Worm (Caenorhabditis elegans) whole organism, early embryonic: ENCODE data around the gene T22G5.1.

Experiments
- aly-1 ChIP-seq: sonication (generic microtip); optimal IDR thresholded peaks from 2 replicates; lab custom pipeline; 2016; ENCODE audit warnings: missing genetic modification characterization, missing compliant biosample characterization
- ama-1 ChIP-seq: fragments of 150-350 bp; optimal IDR thresholded peaks from 2 replicates; lab custom pipeline; 2014
- ceh-13 ChIP-seq: fragments of 200-800 bp; sonication (Bioruptor generic); optimal IDR thresholded peaks from 2 replicates; lab custom pipeline; 2018; ENCODE audit warnings: mild to moderate bottlenecking, missing genetic modification characterization, missing compliant biosample characterization
- ets-7 ChIP-seq: sonication (generic microtip); optimal IDR thresholded peaks from 2 replicates; lab custom pipeline; 2016; ENCODE audit warnings: missing genotype, missing genetic modification characterization, missing compliant biosample characterization
- tbx-37 ChIP-seq: fragments of 200-800 bp; sonication (Bioruptor generic); conservative IDR thresholded peaks from 2 replicates; pipeline ENCODE4 v1.3.6; 2022; ENCODE audit warnings: missing genetic modification reagents, missing genetic modification characterization, missing compliant biosample characterization

DNA sequence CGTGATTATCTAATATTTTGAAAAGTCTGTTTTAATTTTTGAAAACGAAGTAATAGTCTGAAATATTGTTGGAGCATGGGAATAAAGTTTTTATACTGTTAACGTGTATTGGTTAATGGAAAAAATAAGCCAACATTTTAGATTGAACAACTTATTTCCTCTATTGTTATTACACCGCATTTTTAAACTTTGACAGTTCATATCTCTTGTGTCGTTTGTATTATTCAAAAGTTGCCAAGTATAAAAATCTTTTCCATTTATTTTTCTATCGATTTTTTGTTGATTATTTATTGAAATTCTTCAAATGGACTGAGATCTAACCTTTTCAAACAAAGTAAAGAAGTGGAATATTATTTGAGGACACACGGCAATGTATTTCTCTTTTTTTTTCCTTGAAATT, 45.8 kb upstream of the T22G5.1 start, which contains the start of gene str-165:
- no peak for TF ChIP-seq tbx-37 (GFP tag; lab: Robert Waterston, UW)
- TF ChIP-seq ama-1 (lab: Kevin White, UChicago), result no peak
- TF ChIP-seq aly-1, result no peak
- no peak for TF ChIP-seq ets-7
- TF ChIP-seq ceh-13, result no peak
